Worm (Caenorhabditis elegans): Measurements from ENCODE around the gene srsx-8.

ce11 chrV:1551143-1551542 is 1.8 kb downstream of the srsx-8 start:
- TF ChIP-seq ama-1 (optimal IDR thresholded peaks at IDR 0.05) = no peak
- no peak for TF ChIP-seq nhr-129 (tag; optimal IDR thresholded peaks at IDR 0.05)
- TF ChIP-seq skn-1 (tag; optimal IDR thresholded peaks at IDR 0.05) = no peak
- no peak for TF ChIP-seq nhr-237 (tag; optimal IDR thresholded peaks at IDR 0.05)
- no peak for TF ChIP-seq ZK546.5 (tag; optimal IDR thresholded peaks at IDR 0.05)
- TF ChIP-seq C34F6.9 (tag; optimal IDR thresholded peaks at IDR 0.05) = no peak
- no peak for TF ChIP-seq peb-1 (tag; optimal IDR thresholded peaks at IDR 0.05)
- no peak for TF ChIP-seq unc-62 (GFP tag; optimal IDR thresholded peaks at IDR 0.05)
- TF ChIP-seq mab-5 (tag; optimal IDR thresholded peaks at IDR 0.05) = no peak
- TF ChIP-seq unc-55 (GFP tag; optimal IDR thresholded peaks at IDR 0.05) = no peak
- TF ChIP-seq unc-39 (tag; optimal IDR thresholded peaks at IDR 0.05) = no peak

All from whole organism, L2 larva.